Worm (Caenorhabditis elegans) whole organism, early embryonic: ENCODE data around the gene rps-0.

ENCODE experiments used
- B0310.2 ChIP-seq: sonication (generic microtip); optimal IDR thresholded peaks from 2 replicates; lab custom pipeline; 2016; ENCODE audit warnings: mild to moderate bottlenecking, missing genetic modification characterization, missing compliant biosample characterization
- F13C5.2 ChIP-seq: sonication (generic microtip); optimal IDR thresholded peaks from 2 replicates; lab custom pipeline; 2017; ENCODE audit warnings: mild to moderate bottlenecking, missing genetic modification characterization, inconsistent platforms, missing compliant biosample characterization
- aly-1 ChIP-seq: sonication (generic microtip); optimal IDR thresholded peaks from 2 replicates; lab custom pipeline; 2016; ENCODE audit warnings: missing genetic modification characterization, missing compliant biosample characterization
- ama-1 ChIP-seq: fragments of 150-350 bp; optimal IDR thresholded peaks from 2 replicates; lab custom pipeline; 2014
- ceh-13 ChIP-seq: fragments of 200-800 bp; sonication (Bioruptor generic); optimal IDR thresholded peaks from 2 replicates; lab custom pipeline; 2018; ENCODE audit warnings: mild to moderate bottlenecking, missing genetic modification characterization, missing compliant biosample characterization
- ceh-36 ChIP-seq: sonication (generic microtip); optimal IDR thresholded peaks from 2 replicates; lab custom pipeline; 2016; ENCODE audit warnings: missing genetic modification characterization, inconsistent platforms, missing compliant biosample characterization
- ets-7 ChIP-seq: sonication (generic microtip); optimal IDR thresholded peaks from 2 replicates; lab custom pipeline; 2016; ENCODE audit warnings: missing genotype, missing genetic modification characterization, missing compliant biosample characterization
- flt-1 ChIP-seq: fragments of 200-800 bp; sonication (Bioruptor generic); IDR thresholded peaks from 2 replicates; pipeline ENCODE4 v1.3.6; 2022; ENCODE audit warnings: missing genetic modification characterization, missing compliant biosample characterization
- hmbx-1 ChIP-seq: sonication (generic microtip); optimal IDR thresholded peaks from 2 replicates; lab custom pipeline; 2016; ENCODE audit warnings: mild to moderate bottlenecking, missing genetic modification characterization, missing compliant biosample characterization
- hmg-4 ChIP-seq: fragments of 200-800 bp; sonication (Bioruptor generic); optimal IDR thresholded peaks from 2 replicates; lab custom pipeline; 2018; ENCODE audit warnings: mild to moderate bottlenecking, missing genetic modification characterization, missing compliant biosample characterization
- hnd-1 ChIP-seq: sonication (generic microtip); optimal IDR thresholded peaks from 2 replicates; lab custom pipeline; 2016; ENCODE audit warnings: missing genetic modification characterization, missing compliant biosample characterization
- pes-1 ChIP-seq: fragments of 200-800 bp; sonication (Bioruptor generic); IDR thresholded peaks from 2 replicates; pipeline ENCODE4 v1.3.6; 2022; ENCODE audit warnings: missing genetic modification reagents, missing genetic modification characterization, missing compliant biosample characterization
- scrt-1 ChIP-seq: fragments of 200-800 bp; sonication (Bioruptor generic); IDR thresholded peaks from 2 replicates; pipeline ENCODE4 v1.3.6; 2022; ENCODE audit warnings: missing genetic modification characterization, missing compliant biosample characterization
- sea-1 ChIP-seq: fragments of 200-800 bp; sonication (Bioruptor generic); conservative IDR thresholded peaks from 2 replicates; pipeline ENCODE4 v1.3.6; 2022; ENCODE audit warnings: missing genetic modification characterization, missing compliant biosample characterization
- tbx-11 ChIP-seq: fragments of 200-800 bp; sonication (Bioruptor generic); IDR thresholded peaks from 2 replicates; pipeline ENCODE4 v1.3.6; 2022; ENCODE audit warnings: missing genetic modification characterization, missing compliant biosample characterization
- tbx-37 ChIP-seq: fragments of 200-800 bp; sonication (Bioruptor generic); conservative IDR thresholded peaks from 2 replicates; pipeline ENCODE4 v1.3.6; 2022; ENCODE audit warnings: missing genetic modification reagents, missing genetic modification characterization, missing compliant biosample characterization
- tra-4 ChIP-seq: sonication (generic microtip); optimal IDR thresholded peaks from 2 replicates; lab custom pipeline; 2017; ENCODE audit warnings: missing genetic modification characterization, missing compliant biosample characterization

rps-0 gene

ce11 chrIII:4778003-4778402 lies 24.2 kb upstream of the rps-0 start, which contains the start of gene B0393.7:
Gene B0393.7, minus strand, starts transcription at chrIII:4778103.
- no peak for TF ChIP-seq ceh-13
- TF ChIP-seq tbx-11 (GFP tag; lab: Robert Waterston, UW), result no peak
- no peak for TF ChIP-seq aly-1 (tag; lab: Kevin White, UChicago)
- TF ChIP-seq ets-7, result no peak
- no peak for TF ChIP-seq pes-1 (GFP tag; lab: Robert Waterston, UW)
- TF ChIP-seq tra-4 (tag; lab: Kevin White, UChicago), result no peak
- no peak for TF ChIP-seq tbx-37
- TF ChIP-seq hmg-4, result no peak
- no peak for TF ChIP-seq ceh-36
- TF ChIP-seq B0310.2 (tag; lab: Kevin White, UChicago), result no peak

ce11 chrIII:4767869-4768645 lies 14.2 kb upstream of the rps-0 start:
- no peak for TF ChIP-seq ceh-36
- no peak for TF ChIP-seq scrt-1 (GFP tag; lab: Robert Waterston, UW)
- TF ChIP-seq tra-4 (tag; lab: Kevin White, UChicago), result no peak
- no peak for TF ChIP-seq flt-1 (GFP tag; lab: Robert Waterston, UW)
- TF ChIP-seq sea-1 (GFP tag; lab: Robert Waterston, UW), result no peak
- TF ChIP-seq hmg-4, result no peak
- TF ChIP-seq F13C5.2 (tag; lab: Kevin White, UChicago), result no peak
- TF ChIP-seq aly-1 (tag; lab: Kevin White, UChicago), result no peak
- no peak for TF ChIP-seq hmbx-1 (tag; lab: Kevin White, UChicago)
- TF ChIP-seq ceh-13, result no peak
- TF ChIP-seq pes-1 (GFP tag; lab: Robert Waterston, UW), result no peak
- TF ChIP-seq ama-1, result no peak
- no peak for TF ChIP-seq tbx-11 (GFP tag; lab: Robert Waterston, UW)
- TF ChIP-seq tbx-37, result no peak
- no peak for TF ChIP-seq ets-7
- TF ChIP-seq B0310.2 (tag; lab: Kevin White, UChicago), result no peak
- TF ChIP-seq hnd-1, result no peak

- no peak for TF ChIP-seq sea-1 (GFP tag; lab: Robert Waterston, UW)
- no peak for TF ChIP-seq hmbx-1 (tag; lab: Kevin White, UChicago)
- no peak for TF ChIP-seq scrt-1 (GFP tag; lab: Robert Waterston, UW)
Measured at ce11 chrIII:4766842-4767241, 13.0 kb upstream of the rps-0 start.

- no peak for TF ChIP-seq scrt-1 (GFP tag; lab: Robert Waterston, UW)
- no peak for TF ChIP-seq hmbx-1 (tag; lab: Kevin White, UChicago)
- no peak for TF ChIP-seq ceh-13
- no peak for TF ChIP-seq F13C5.2 (tag; lab: Kevin White, UChicago)
- TF ChIP-seq hmg-4, result no peak
- TF ChIP-seq sea-1 (GFP tag; lab: Robert Waterston, UW), result no peak
- TF ChIP-seq tbx-37, result no peak
- no peak for TF ChIP-seq B0310.2 (tag; lab: Kevin White, UChicago)
- no peak for TF ChIP-seq ets-7
- no peak for TF ChIP-seq ceh-36
- no peak for TF ChIP-seq aly-1 (tag; lab: Kevin White, UChicago)
- no peak for TF ChIP-seq ama-1
- TF ChIP-seq hnd-1, result no peak
- no peak for TF ChIP-seq pes-1 (GFP tag; lab: Robert Waterston, UW)
Measured at ce11 chrIII:4765474-4765873, 11.6 kb upstream of the rps-0 start, which contains the start of gene B0393.5. Gene B0393.5, plus strand, starts transcription at chrIII:4765774.

ce11 chrIII:4763509-4763908 lies 9.7 kb upstream of the rps-0 start, which contains the start of gene B0393.4:
Gene B0393.4, minus strand, starts transcription at chrIII:4763609.
- no peak for TF ChIP-seq tbx-37
- TF ChIP-seq scrt-1 (GFP tag; lab: Robert Waterston, UW), result no peak
- TF ChIP-seq hnd-1, result no peak
- no peak for TF ChIP-seq aly-1 (tag; lab: Kevin White, UChicago)
- no peak for TF ChIP-seq hmbx-1 (tag; lab: Kevin White, UChicago)
- TF ChIP-seq F13C5.2 (tag; lab: Kevin White, UChicago), result no peak
- TF ChIP-seq flt-1 (GFP tag; lab: Robert Waterston, UW), result no peak
- TF ChIP-seq sea-1 (GFP tag; lab: Robert Waterston, UW), result no peak
- no peak for TF ChIP-seq tra-4 (tag; lab: Kevin White, UChicago)
- TF ChIP-seq B0310.2 (tag; lab: Kevin White, UChicago), result no peak
- no peak for TF ChIP-seq hmg-4

- no peak for TF ChIP-seq ama-1
- no peak for TF ChIP-seq aly-1 (tag; lab: Kevin White, UChicago)
- no peak for TF ChIP-seq scrt-1 (GFP tag; lab: Robert Waterston, UW)
- no peak for TF ChIP-seq ceh-13
Measured at ce11 chrIII:4762846-4763245, 9.0 kb upstream of the rps-0 start.

ce11 chrIII:4756983-4757382 lies 3.1 kb upstream of the rps-0 start, which contains the start of gene fbxl-2:
Gene fbxl-2, plus strand, starts transcription at chrIII:4757260.
- no peak for TF ChIP-seq ama-1
- TF ChIP-seq F13C5.2 (tag; lab: Kevin White, UChicago), result peak; percentile 94
- TF ChIP-seq flt-1 (GFP tag; lab: Robert Waterston, UW), result peak; percentile 80; the same call in 1 of the 2 replicates
- no peak for TF ChIP-seq pes-1 (GFP tag; lab: Robert Waterston, UW)
- TF ChIP-seq tra-4 (tag; lab: Kevin White, UChicago), result no peak
- TF ChIP-seq tbx-11 (GFP tag; lab: Robert Waterston, UW), result peak; percentile 56; the same call in 1 of the 2 replicates
- no peak for TF ChIP-seq aly-1 (tag; lab: Kevin White, UChicago)
- no peak for TF ChIP-seq hmbx-1 (tag; lab: Kevin White, UChicago)
- no peak for TF ChIP-seq ceh-13
- no peak for TF ChIP-seq tbx-37
- peak; percentile 56 for TF ChIP-seq ceh-36
- TF ChIP-seq ets-7, result peak; percentile 10
- peak; percentile 71 for TF ChIP-seq hmg-4
- TF ChIP-seq scrt-1 (GFP tag; lab: Robert Waterston, UW), result 0 out of 2 replicates have a peak, but pooled peaks have one; percentile 65
- TF ChIP-seq B0310.2 (tag; lab: Kevin White, UChicago), result peak; percentile 34
- peak; percentile 44; the same call in 1 of the 2 replicates for TF ChIP-seq sea-1 (GFP tag; lab: Robert Waterston, UW)
- TF ChIP-seq hnd-1, result peak; percentile 40
